Fruit fly (Drosophila melanogaster) Kc167 (cell line): Measurements from ENCODE around the gene CG8034.

ENCODE experiments used
- Myc ChIP-seq: fragments of >200 bp; optimal IDR thresholded peaks from 2 replicates; lab custom pipeline; 2017; ENCODE audit warnings: missing external identifiers
- psq ChIP-seq: fragments of >200 bp; optimal IDR thresholded peaks from 2 replicates; lab custom pipeline; 2017; ENCODE audit warnings: missing external identifiers
- ttk ChIP-seq: sonication (Bioruptor generic); optimal IDR thresholded peaks from 2 replicates; lab custom pipeline; 2017; ENCODE audit warnings: missing external identifiers

DNA sequence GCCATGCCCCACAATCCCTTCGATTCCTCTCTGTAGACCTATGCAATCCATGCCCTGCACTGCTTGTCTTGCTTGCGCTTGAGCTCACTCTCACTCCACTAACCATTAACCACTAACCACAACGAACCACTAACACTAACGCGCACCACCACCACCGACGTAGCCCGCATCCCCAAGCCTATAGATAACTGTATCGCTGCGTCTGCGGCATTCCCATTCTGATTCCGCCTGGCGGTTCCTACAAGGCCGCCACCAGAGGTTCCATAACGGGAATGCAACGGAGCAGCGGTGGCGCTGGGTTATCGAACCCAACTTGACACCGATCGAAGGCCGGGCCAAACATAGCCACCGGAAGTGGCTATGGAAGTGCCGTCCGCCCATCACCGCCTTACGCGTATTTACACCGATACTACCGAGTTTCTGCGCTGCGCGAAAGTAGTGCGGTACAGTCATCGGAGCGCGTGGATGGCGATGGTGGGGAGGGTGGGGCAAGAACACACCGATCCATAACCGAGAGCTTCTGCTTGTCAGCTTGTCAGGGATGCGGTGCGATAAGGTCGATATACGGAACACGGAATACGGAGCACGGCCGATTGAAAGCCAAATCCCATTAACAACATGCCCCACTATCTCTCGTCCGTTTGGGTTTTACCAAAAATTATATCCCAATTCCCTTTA lies 32.0 kb downstream of the CG8034 start:
- TF ChIP-seq psq (lab: Kevin White, UChicago) (no peak), ttk (lab: Kevin White, UChicago) (no peak), Myc (lab: Kevin White, UChicago) (no peak)
